Fruit fly (Drosophila melanogaster) whole organism, pupa: ENCODE measurements around the gene CG34159.

Source experiments
- CG12605 ChIP-seq: fragments of 200-800 bp; sonication (Bioruptor generic); IDR thresholded peaks from 2 replicates; pipeline ENCODE4 v1.3.6; 2022; ENCODE audit warnings: missing biosample characterization, missing genetic modification characterization
- CG15710 ChIP-seq: fragments of 200-800 bp; sonication (Bioruptor generic); optimal IDR thresholded peaks from 2 replicates; lab custom pipeline; 2018; ENCODE audit warnings: missing biosample characterization, mild to moderate bottlenecking, missing genetic modification characterization, moderate library complexity
- CG32121 ChIP-seq: fragments of 200-800 bp; sonication (Bioruptor generic); IDR thresholded peaks from 2 replicates; pipeline ENCODE4 v1.3.6; 2022; ENCODE audit warnings: missing biosample characterization, missing genetic modification characterization
- CG34367 ChIP-seq: fragments of 200-800 bp; sonication (Bioruptor generic); optimal IDR thresholded peaks from 2 replicates; lab custom pipeline; 2018; ENCODE audit warnings: missing biosample characterization, mild to moderate bottlenecking, missing genetic modification characterization
- CG4496 ChIP-seq: fragments of 200-800 bp; sonication (Bioruptor generic); IDR thresholded peaks from 3 replicates; pipeline ENCODE4 v1.3.6; 2022; ENCODE audit warnings: missing biosample characterization, missing genetic modification characterization
- CG8301 ChIP-seq: fragments of 200-800 bp; sonication (Bioruptor generic); optimal IDR thresholded peaks from 2 replicates; lab custom pipeline; 2018; ENCODE audit warnings: missing biosample characterization, mild to moderate bottlenecking, missing genetic modification characterization
- CG9948 ChIP-seq: fragments of 200-800 bp; sonication (Bioruptor generic); optimal IDR thresholded peaks from 2 replicates; lab custom pipeline; 2018; ENCODE audit warnings: missing biosample characterization, mild to moderate bottlenecking, missing genetic modification characterization, moderate library complexity
- D1 ChIP-seq: fragments of 200-800 bp; sonication (Bioruptor generic); optimal IDR thresholded peaks from 2 replicates; lab custom pipeline; 2018; ENCODE audit warnings: missing biosample characterization, mild to moderate bottlenecking, missing genetic modification characterization, moderate library complexity
- Snoo ChIP-seq: fragments of 200-800 bp; sonication (Bioruptor generic); optimal IDR thresholded peaks from 3 replicates; lab custom pipeline; 2017; ENCODE audit warnings: missing biosample characterization, mild to moderate bottlenecking, missing genetic modification characterization, inconsistent platforms
- rn ChIP-seq: fragments of 200-800 bp; sonication (Bioruptor generic); IDR thresholded peaks from 2 replicates; pipeline ENCODE4 v1.3.6; 2022; ENCODE audit warnings: missing biosample characterization, missing genetic modification characterization

DNA sequence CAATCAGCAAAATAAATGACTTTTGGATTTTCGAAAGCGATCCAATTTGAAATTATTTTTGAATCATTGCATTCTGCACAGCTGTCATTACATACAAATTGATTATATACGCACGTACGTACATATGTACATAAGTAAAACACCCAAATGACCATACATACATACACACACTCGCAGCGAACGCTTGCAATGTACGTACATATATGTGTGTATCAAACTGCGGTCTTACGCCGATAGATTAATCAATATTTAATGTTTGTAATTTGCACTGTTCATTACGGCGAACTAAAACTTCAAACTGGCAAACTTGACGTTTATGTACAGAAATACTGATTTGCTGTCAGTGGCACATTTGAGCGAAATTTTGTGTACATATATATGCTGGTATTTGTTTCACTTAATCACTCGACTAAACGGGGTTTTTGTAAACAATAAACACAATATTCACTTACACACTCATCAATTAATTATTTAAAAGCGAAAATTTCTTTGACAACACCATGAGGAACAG is 22.2 kb upstream of the CG34159 start:
- TF ChIP-seq CG34367 (no peak), CG4496 (GFP tag; lab: Robert Waterston, UW) (no peak), Snoo (no peak), D1 (tag; lab: Kevin White, UChicago) (no peak), CG32121 (GFP tag; lab: Robert Waterston, UW) (no peak), CG8301 (tag; lab: Kevin White, UChicago) (no peak), CG9948 (tag; lab: Kevin White, UChicago) (no peak), CG12605 (no peak), rn (GFP tag; lab: Robert Waterston, UW) (no peak), CG15710 (tag; lab: Kevin White, UChicago) (no peak)
